Fruit fly (Drosophila melanogaster) whole organism, embryonic: ENCODE results near the gene LanB2.

Experiments used
- Abd-B ChIP-seq: fragments of 200-800 bp; sonication (Bioruptor generic); optimal IDR thresholded peaks from 2 replicates; lab custom pipeline; 2018; ENCODE audit warnings: missing biosample characterization, mild to moderate bottlenecking, missing genetic modification characterization, moderate library complexity
- BEAF-32 ChIP-seq: fragments of 200-800 bp; sonication (Bioruptor generic); optimal IDR thresholded peaks from 3 replicates; lab custom pipeline; 2017; ENCODE audit warnings: missing biosample characterization, missing genetic modification characterization, mild to moderate bottlenecking, moderate library complexity, missing genetic modification reagents
- CG12659 ChIP-seq: fragments of 200-800 bp; sonication (Bioruptor generic); optimal IDR thresholded peaks from 3 replicates; lab custom pipeline; 2017; ENCODE audit warnings: mild to moderate bottlenecking, missing biosample characterization, missing genetic modification reagents, missing genetic modification characterization
- CG7357 ChIP-seq: fragments of 200-800 bp; sonication (Bioruptor generic); IDR thresholded peaks from 3 replicates; pipeline ENCODE4 v1.3.6; 2022; ENCODE audit warnings: missing biosample characterization, missing genetic modification characterization
- CG8281 ChIP-seq: fragments of 200-800 bp; sonication (Bioruptor generic); optimal IDR thresholded peaks from 2 replicates; lab custom pipeline; 2018; ENCODE audit warnings: missing biosample characterization, mild to moderate bottlenecking, missing genetic modification characterization, moderate library complexity
- Fer2 ChIP-seq: fragments of 200-800 bp; sonication (Bioruptor generic); optimal IDR thresholded peaks from 2 replicates; lab custom pipeline; 2018; ENCODE audit warnings: missing biosample characterization, mild to moderate bottlenecking, missing genetic modification characterization, moderate library complexity
- Gug ChIP-seq: fragments of 200-800 bp; sonication (Bioruptor generic); IDR thresholded peaks from 4 replicates; pipeline ENCODE4 v1.3.6; 2022; ENCODE audit warnings: missing biosample characterization, missing genetic modification characterization
- H2.0 ChIP-seq: fragments of 200-800 bp; sonication (Bioruptor generic); IDR thresholded peaks from 2 replicates; pipeline ENCODE4 v1.3.6; 2022; ENCODE audit warnings: missing biosample characterization, missing genetic modification characterization
- Nf-YB ChIP-seq: fragments of 200-800 bp; sonication (Bioruptor generic); optimal IDR thresholded peaks from 3 replicates; lab custom pipeline; 2019; ENCODE audit warnings: missing biosample characterization, mild to moderate bottlenecking, missing genetic modification characterization, moderate library complexity

DNA sequence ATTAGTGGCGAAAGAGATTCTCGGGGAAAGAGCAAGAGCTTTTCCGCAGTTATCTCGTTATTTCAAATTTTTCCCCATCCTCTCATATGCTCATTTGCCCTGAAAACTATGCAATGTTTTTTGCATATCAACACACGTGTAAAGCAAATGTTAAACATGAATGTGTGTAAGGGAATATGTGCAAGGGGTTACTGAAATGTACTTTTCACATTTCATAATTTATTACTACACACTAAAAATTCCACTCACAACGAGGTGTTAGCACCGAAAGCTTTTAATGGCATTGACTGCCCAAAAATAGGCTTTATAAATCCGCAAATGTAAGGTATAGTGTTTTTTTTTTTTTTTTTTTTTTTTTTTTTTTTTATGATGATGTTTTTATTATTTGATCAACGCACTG lies 43.1 kb upstream of the LanB2 start:
- no peak for TF ChIP-seq Nf-YB (GFP tag; lab: Kevin White, UChicago)
- TF ChIP-seq CG12659 (GFP tag; lab: Kevin White, UChicago): no peak
- no peak for TF ChIP-seq Fer2 (tag; lab: Kevin White, UChicago)
- TF ChIP-seq BEAF-32: no peak
- TF ChIP-seq Gug (GFP tag; lab: Robert Waterston, UW): no peak
- no peak for TF ChIP-seq H2.0 (GFP tag; lab: Robert Waterston, UW)
- TF ChIP-seq CG8281 (tag; lab: Kevin White, UChicago): no peak
- no peak for TF ChIP-seq Abd-B
- TF ChIP-seq CG7357: no peak
